Worm (Caenorhabditis elegans) whole organism, L2 larva: ENCODE results near the gene gad-3.

Experiments
- R02D3.7 ChIP-seq: fragments of 150-350 bp; optimal IDR thresholded peaks from 2 replicates; lab custom pipeline; 2014; ENCODE audit warnings: missing biosample characterization, missing genetic modification characterization
- ceh-16 ChIP-seq: fragments of 150-350 bp; optimal IDR thresholded peaks from 2 replicates; lab custom pipeline; 2014; ENCODE audit warnings: missing biosample characterization, missing genetic modification characterization
- egl-27 ChIP-seq: sonication (generic microtip); optimal IDR thresholded peaks from 3 replicates; lab custom pipeline; 2017; ENCODE audit warnings: missing biosample characterization, missing genetic modification reagents, missing genetic modification characterization
- elt-1 ChIP-seq: fragments of 150-350 bp; optimal IDR thresholded peaks from 2 replicates; lab custom pipeline; 2014; ENCODE audit warnings: missing biosample characterization, missing genetic modification characterization
- lin-13 ChIP-seq: fragments of 150-350 bp; optimal IDR thresholded peaks from 2 replicates; lab custom pipeline; 2014; ENCODE audit warnings: missing biosample characterization, missing genetic modification reagents, missing genetic modification characterization
- lsy-2 ChIP-seq, 2 experiments: fragments of 150-350 bp in 1 of 2; sonication (generic microtip) in 1 of 2; optimal IDR thresholded peaks; 2 replicates each; lab custom pipeline; 2014 to 2017; ENCODE audit warnings: missing biosample characterization in 2 of 2, missing genetic modification characterization in 2 of 2
- mdl-1 ChIP-seq, 2 experiments: fragments of 150-350 bp in 1 of 2; sonication (generic microtip) in 1 of 2; optimal IDR thresholded peaks; 2 replicates each; lab custom pipeline; 2017; ENCODE audit warnings: missing biosample characterization in 2 of 2, missing genetic modification characterization in 2 of 2
- nhr-10 ChIP-seq: sonication (generic microtip); optimal IDR thresholded peaks from 2 replicates; lab custom pipeline; 2017; ENCODE audit warnings: missing biosample characterization, missing genetic modification characterization
- nhr-237 ChIP-seq: fragments of 150-350 bp; optimal IDR thresholded peaks from 2 replicates; lab custom pipeline; 2014; ENCODE audit warnings: missing biosample characterization, missing genetic modification characterization
- skn-1 ChIP-seq: sonication (generic microtip); optimal IDR thresholded peaks from 2 replicates; lab custom pipeline; 2017; ENCODE audit warnings: missing biosample characterization, missing genetic modification characterization
- snpc-4 ChIP-seq: fragments of 150-350 bp; optimal IDR thresholded peaks from 2 replicates; lab custom pipeline; 2014; ENCODE audit warnings: missing biosample characterization, missing genetic modification characterization
- unc-55 ChIP-seq: fragments of 150-350 bp; sonication (generic microtip); optimal IDR thresholded peaks from 3 replicates; lab custom pipeline; 2014; ENCODE audit warnings: missing biosample characterization, missing genetic modification reagents, missing genetic modification characterization
- unc-62 ChIP-seq: fragments of 150-350 bp; optimal IDR thresholded peaks from 2 replicates; lab custom pipeline; 2014; ENCODE audit warnings: missing biosample characterization, missing genetic modification reagents, missing genetic modification characterization
- zag-1 ChIP-seq: fragments of 150-350 bp; optimal IDR thresholded peaks from 2 replicates; lab custom pipeline; 2014; ENCODE audit warnings: missing biosample characterization, missing genetic modification characterization

- TF ChIP-seq skn-1 (no peak), zag-1 (no peak), lin-13 (no peak), elt-1 (tag; lab: Kevin White, UChicago) (no peak), lsy-2 (tag; optimal IDR thresholded peaks at IDR 0.05; lab: Kevin White, UChicago) (no peak), unc-55 (GFP tag; lab: Kevin White, UChicago) (no peak), R02D3.7 (no peak), ceh-16 (tag; lab: Kevin White, UChicago) (no peak), nhr-10 (tag; lab: Kevin White, UChicago) (no peak), nhr-237 (tag; lab: Kevin White, UChicago) (no peak), egl-27 (tag; lab: Kevin White, UChicago) (no peak), snpc-4 (tag; lab: Kevin White, UChicago) (no peak), mdl-1 (tag; optimal IDR thresholded peaks at IDR 0.05; lab: Kevin White, UChicago) (no peak), unc-62 (no peak)
Measured at ce11 chrV:9146849-9147557, 25.8 kb downstream of the gad-3 start, which contains the start of gene spl-2.
